Worm (Caenorhabditis elegans) whole organism, mixed stage, embryonic: ENCODE data around the gene gcy-20.

Experiments
- M03D4.4 ChIP-seq: sonication (generic microtip); optimal IDR thresholded peaks from 2 replicates; lab custom pipeline; 2017; ENCODE audit warnings: mild to moderate bottlenecking, missing genetic modification characterization, missing compliant biosample characterization
- ceh-39 ChIP-seq: fragments of 150-350 bp; optimal IDR thresholded peaks from 2 replicates; lab custom pipeline; 2014; ENCODE audit warnings: missing biosample characterization, missing genetic modification characterization
- ceh-83 ChIP-seq: fragments of 200-800 bp; sonication (Bioruptor generic); optimal IDR thresholded peaks from 2 replicates; lab custom pipeline; 2018; ENCODE audit warnings: mild to moderate bottlenecking, missing genetic modification characterization, missing compliant biosample characterization
- ces-1 ChIP-seq: fragments of 150-350 bp; optimal IDR thresholded peaks from 2 replicates; lab custom pipeline; 2014; ENCODE audit warnings: missing biosample characterization, missing genetic modification reagents, missing genetic modification characterization
- cnd-1 ChIP-seq: fragments of 200-800 bp; sonication (Bioruptor generic); optimal IDR thresholded peaks from 2 replicates; lab custom pipeline; 2018; ENCODE audit warnings: mild to moderate bottlenecking, missing genetic modification characterization, missing compliant biosample characterization
- drap-1 ChIP-seq: fragments of 200-800 bp; sonication (Bioruptor generic); optimal IDR thresholded peaks from 3 replicates; lab custom pipeline; 2018; ENCODE audit warnings: mild to moderate bottlenecking, missing genetic modification characterization, missing compliant biosample characterization
- elt-1 ChIP-seq: sonication (generic microtip); optimal IDR thresholded peaks from 2 replicates; lab custom pipeline; 2017; ENCODE audit warnings: missing genetic modification characterization, mild to moderate bottlenecking, missing compliant biosample characterization, antibody characterized with exemption, moderate library complexity, borderline replicate concordance; ENCODE audit not compliant: insufficient read depth
- ham-2 ChIP-seq: fragments of 200-800 bp; sonication (Bioruptor generic); optimal IDR thresholded peaks from 2 replicates; lab custom pipeline; 2018; ENCODE audit warnings: mild to moderate bottlenecking, missing genetic modification characterization, missing compliant biosample characterization
- hlh-1 ChIP-seq: fragments of 150-350 bp; optimal IDR thresholded peaks from 2 replicates; lab custom pipeline; 2014; ENCODE audit warnings: missing biosample characterization, missing genetic modification reagents, missing genetic modification characterization
- lin-13 ChIP-seq: fragments of 150-350 bp; optimal IDR thresholded peaks from 2 replicates; lab custom pipeline; 2014; ENCODE audit warnings: missing biosample characterization, missing genetic modification characterization
- lin-32 ChIP-seq: fragments of 200-800 bp; sonication (Bioruptor generic); optimal IDR thresholded peaks from 2 replicates; lab custom pipeline; 2018; ENCODE audit warnings: mild to moderate bottlenecking, missing genetic modification characterization, missing compliant biosample characterization
- lsy-2 ChIP-seq: fragments of 150-350 bp; optimal IDR thresholded peaks from 2 replicates; lab custom pipeline; 2014; ENCODE audit warnings: missing biosample characterization, missing genetic modification characterization
- mep-1 ChIP-seq: fragments of 150-350 bp; optimal IDR thresholded peaks from 2 replicates; lab custom pipeline; 2017; ENCODE audit warnings: missing biosample characterization, missing genetic modification reagents, missing genetic modification characterization, inconsistent platforms
- nhr-12 ChIP-seq: fragments of 150-350 bp; optimal IDR thresholded peaks from 2 replicates; lab custom pipeline; 2014; ENCODE audit warnings: missing biosample characterization, missing genetic modification characterization
- nhr-2 ChIP-seq: fragments of 150-350 bp; optimal IDR thresholded peaks from 2 replicates; lab custom pipeline; 2014; ENCODE audit warnings: missing biosample characterization, missing genetic modification characterization
- pha-4 ChIP-seq: fragments of 150-350 bp; optimal IDR thresholded peaks from 2 replicates; lab custom pipeline; 2018; ENCODE audit warnings: missing biosample characterization, missing genetic modification reagents, missing genetic modification characterization
- sptf-1 ChIP-seq: sonication (generic microtip); optimal IDR thresholded peaks from 2 replicates; lab custom pipeline; 2017; ENCODE audit warnings: mild to moderate bottlenecking, missing genetic modification characterization, moderate library complexity, missing compliant biosample characterization
- tbx-8 ChIP-seq: fragments of 200-800 bp; sonication (Bioruptor generic); optimal IDR thresholded peaks from 2 replicates; lab custom pipeline; 2018; ENCODE audit warnings: mild to moderate bottlenecking, missing genetic modification characterization, moderate library complexity, missing compliant biosample characterization
- unc-120 ChIP-seq: sonication (generic microtip); optimal IDR thresholded peaks from 2 replicates; lab custom pipeline; 2017; ENCODE audit warnings: missing genetic modification characterization, missing compliant biosample characterization; ENCODE audit not compliant: poor library complexity, severe bottlenecking
- unc-39 ChIP-seq: fragments of 150-350 bp; optimal IDR thresholded peaks from 2 replicates; lab custom pipeline; 2014; ENCODE audit warnings: missing biosample characterization, missing genetic modification characterization
- unc-62 ChIP-seq: fragments of 150-350 bp; optimal IDR thresholded peaks from 2 replicates; lab custom pipeline; 2014; ENCODE audit warnings: missing biosample characterization, missing genetic modification reagents, missing genetic modification characterization
- zip-8 ChIP-seq: fragments of 150-350 bp; optimal IDR thresholded peaks from 2 replicates; lab custom pipeline; 2014; ENCODE audit warnings: missing biosample characterization, missing genetic modification characterization
- ztf-11 ChIP-seq: fragments of 150-350 bp; optimal IDR thresholded peaks from 2 replicates; lab custom pipeline; 2014; ENCODE audit warnings: missing biosample characterization, missing genetic modification characterization

Gene gcy-20

ce11 chrV:16210257-16211002 is 43.2 kb downstream of the gcy-20 start, which contains the start of gene F11A5.16:
Gene F11A5.16 (plus strand): TSS chrV:16210952.
- no peak for TF ChIP-seq sptf-1 (tag; lab: Kevin White, UChicago)
- no peak for TF ChIP-seq ceh-39
- TF ChIP-seq ham-2 (GFP tag; lab: Kevin White, UChicago): no peak
- TF ChIP-seq nhr-2 (tag; lab: Kevin White, UChicago): no peak
- TF ChIP-seq nhr-12 (tag; lab: Kevin White, UChicago): no peak
- no peak for TF ChIP-seq ztf-11
- TF ChIP-seq M03D4.4 (tag; lab: Kevin White, UChicago): no peak
- TF ChIP-seq zip-8 (tag; lab: Kevin White, UChicago): no peak
- TF ChIP-seq lin-32 (GFP tag; lab: Kevin White, UChicago): no peak
- TF ChIP-seq lsy-2 (tag; lab: Kevin White, UChicago): no peak
- no peak for TF ChIP-seq tbx-8 (GFP tag; lab: Kevin White, UChicago)
- no peak for TF ChIP-seq hlh-1 (tag; lab: Kevin White, UChicago)
- TF ChIP-seq unc-39: no peak

ce11 chrV:16209837-16210236 is 43.8 kb downstream of the gcy-20 start, which contains the start of gene oac-15:
Gene oac-15 (minus strand): TSS chrV:16209937.
- TF ChIP-seq elt-1 (tag; lab: Kevin White, UChicago): no peak
- TF ChIP-seq cnd-1 (tag; lab: Kevin White, UChicago): no peak
- TF ChIP-seq lin-13 (tag; lab: Kevin White, UChicago): no peak
- no peak for TF ChIP-seq lin-32 (GFP tag; lab: Kevin White, UChicago)

DNA sequence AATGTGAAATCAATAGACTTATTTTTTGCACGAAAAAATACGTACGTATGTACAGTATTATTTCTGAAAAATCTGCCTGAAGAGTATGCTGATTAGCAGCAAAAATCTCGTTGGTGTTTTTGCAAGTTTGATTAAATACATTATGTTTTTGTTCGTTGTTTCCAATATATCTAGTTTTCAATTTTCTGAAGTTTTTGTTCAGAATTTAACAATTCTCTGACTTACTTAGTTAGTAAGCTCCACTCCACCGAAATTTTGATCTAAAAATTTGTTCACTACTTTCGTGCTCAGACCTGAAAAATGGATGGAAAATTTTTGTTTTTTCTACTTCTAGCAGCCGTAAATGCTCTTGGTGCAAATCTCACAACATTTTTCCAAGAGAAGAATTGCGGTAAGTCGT is 48.7 kb downstream of the gcy-20 start, which contains the start of gene irld-26:
Gene irld-26 (plus strand): TSS at position 301 of the 400 bp plus-strand sequence.
- TF ChIP-seq lsy-2 (tag; lab: Kevin White, UChicago) (no peak), ztf-11 (no peak), unc-120 (tag; lab: Kevin White, UChicago) (no peak), hlh-1 (tag; lab: Kevin White, UChicago) (no peak), drap-1 (GFP tag; lab: Kevin White, UChicago) (no peak), ces-1 (no peak), unc-62 (no peak), ceh-83 (GFP tag; lab: Kevin White, UChicago) (no peak), lin-13 (tag; lab: Kevin White, UChicago) (no peak), mep-1 (tag; lab: Kevin White, UChicago) (no peak)

ce11 chrV:16202618-16203017 is 51.0 kb downstream of the gcy-20 start, which contains the start of gene F11A5.18:
Gene F11A5.18 (plus strand): TSS chrV:16202918.
- TF ChIP-seq lsy-2 (tag; lab: Kevin White, UChicago): no peak
- TF ChIP-seq, all 35 proteins: peak for 0

- TF ChIP-seq nhr-2 (tag; lab: Kevin White, UChicago) (no peak), pha-4 (no peak), ces-1 (no peak)
These were observed 51.9 kb downstream of the gcy-20 start, which contains the start of gene F11A5.17 for ce11 chrV:16201730-16202129. Gene F11A5.17 (plus strand): TSS chrV:16202030.
